Fruit fly (Drosophila melanogaster): ENCODE results near the gene CG9813.

Gene CG9813

DNA sequence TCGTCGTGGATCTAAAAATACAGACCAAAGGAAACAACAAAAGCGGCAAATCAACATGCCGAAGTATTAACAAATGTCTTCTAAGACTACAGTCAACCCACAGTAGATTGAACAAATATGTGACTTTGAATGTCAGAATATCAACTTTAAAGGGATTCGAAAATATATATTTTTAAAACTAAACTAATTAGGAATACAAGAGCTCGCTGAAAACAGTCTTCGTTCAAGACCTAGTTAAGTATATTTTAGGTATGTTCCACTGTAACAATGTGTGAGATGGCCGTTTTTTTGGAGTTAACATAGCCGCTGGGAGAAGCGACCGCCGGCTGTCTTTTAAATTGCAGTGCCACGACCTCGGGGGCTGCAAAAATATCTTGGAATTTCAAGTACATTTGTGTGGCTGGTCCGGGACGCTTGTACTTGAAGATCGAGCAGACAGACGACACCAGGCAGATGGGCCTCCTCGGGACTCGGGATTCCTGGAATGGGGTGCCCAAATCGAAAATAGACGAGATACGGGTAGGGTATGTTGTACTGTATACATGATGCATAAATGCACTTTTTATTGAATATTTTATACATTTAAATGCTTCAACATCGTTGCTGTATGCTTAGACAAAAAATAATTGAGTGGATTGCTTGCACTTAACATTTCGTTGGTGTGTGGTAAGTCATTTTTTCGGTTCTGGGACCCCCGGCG lies 48.9 kb upstream of the CG9813 start (continued):
- no peak for TF ChIP-seq dati (GFP tag; IDR thresholded peaks at IDR 0.05)
- TF ChIP-seq sna (GFP tag; IDR thresholded peaks at IDR 0.05; ENCODE audit: partially characterized antibody): no peak
- peak; percentile 48 for TF ChIP-seq en (GFP tag; optimal IDR thresholded peaks at IDR 0.05)
- TF ChIP-seq otp (GFP tag; IDR thresholded peaks at IDR 0.05): peak; percentile 71; the same call in 1 of the 3 replicates
- peak; percentile 4 for TF ChIP-seq wek (GFP tag; optimal IDR thresholded peaks at IDR 0.05)
- TF ChIP-seq E2f1 (GFP tag; IDR thresholded peaks at IDR 0.05): peak; percentile 60; the same call in 1 of the 2 replicates
- peak; percentile 33 for TF ChIP-seq CG17568 (GFP tag; optimal IDR thresholded peaks at IDR 0.05)
- TF ChIP-seq Aef1 (GFP tag; IDR thresholded peaks at IDR 0.05): peak; percentile 68
- peak; percentile 70 for TF ChIP-seq trem (tag; optimal IDR thresholded peaks at IDR 0.05)
- peak; percentile 26; the same call in 1 of the 2 replicates for TF ChIP-seq MBD-R2 (GFP tag; IDR thresholded peaks at IDR 0.05)
- no peak for TF ChIP-seq Sry-β (GFP tag; optimal IDR thresholded peaks at IDR 0.05)
- TF ChIP-seq yki (optimal IDR thresholded peaks at IDR 0.05): no peak
- TF ChIP-seq CG6854 (GFP tag; optimal IDR thresholded peaks at IDR 0.05): no peak
- TF ChIP-seq CG2116 (GFP tag; optimal IDR thresholded peaks at IDR 0.05): peak; percentile 10
- peak; percentile 71 for TF ChIP-seq tap (tag; optimal IDR thresholded peaks at IDR 0.05)
- no peak for TF ChIP-seq CG3065 (GFP tag; optimal IDR thresholded peaks at IDR 0.05)
- TF ChIP-seq gcm (GFP tag; optimal IDR thresholded peaks at IDR 0.05): peak; percentile 53
- TF ChIP-seq CG13287 (GFP tag; IDR thresholded peaks at IDR 0.05; ENCODE audit: partially characterized antibody): no peak
- TF ChIP-seq CG2129 (GFP tag; IDR thresholded peaks at IDR 0.05; ENCODE audit: partially characterized antibody): no peak
- TF ChIP-seq Bteb2 (GFP tag; optimal IDR thresholded peaks at IDR 0.05): peak; percentile 46
- peak; percentile 62 for TF ChIP-seq gsb-n (tag; optimal IDR thresholded peaks at IDR 0.05)
- TF ChIP-seq Sox102F (GFP tag; optimal IDR thresholded peaks at IDR 0.05): peak; percentile 80
- peak; percentile 50; the same call in 1 of the 2 replicates for TF ChIP-seq CG3847 (GFP tag; IDR thresholded peaks at IDR 0.05)
- TF ChIP-seq CG10979 (tag; optimal IDR thresholded peaks at IDR 0.05): peak; percentile 81
- peak; percentile 78 for TF ChIP-seq Drgx (GFP tag; IDR thresholded peaks at IDR 0.05)
- 0 out of 3 replicates have a peak, but pooled peaks have one; percentile 32 for TF ChIP-seq Optix (GFP tag; IDR thresholded peaks at IDR 0.05)
- no peak for TF ChIP-seq vnd (GFP tag; IDR thresholded peaks at IDR 0.05; ENCODE audit: partially characterized antibody)
- TF ChIP-seq CG34422 (GFP tag; IDR thresholded peaks at IDR 0.05): peak; percentile 58; the same call in 2 of the 3 replicates
- peak; percentile 42 for TF ChIP-seq mam (GFP tag; optimal IDR thresholded peaks at IDR 0.05)
- TF ChIP-seq CG18619 (GFP tag; optimal IDR thresholded peaks at IDR 0.05): peak; percentile 26
- no peak for TF ChIP-seq jigr1 (GFP tag; IDR thresholded peaks at IDR 0.05)
- TF ChIP-seq grn (GFP tag; optimal IDR thresholded peaks at IDR 0.05): no peak
- no peak for TF ChIP-seq crc (GFP tag; optimal IDR thresholded peaks at IDR 0.05)
- peak; percentile 60 to 82 for TF ChIP-seq bsh (GFP tag; optimal IDR thresholded peaks at IDR 0.05)
- peak; percentile 68 for TF ChIP-seq Six4 (GFP tag; optimal IDR thresholded peaks at IDR 0.05)
- TF ChIP-seq CG17186 (GFP tag; optimal IDR thresholded peaks at IDR 0.05): no peak
- no peak for TF ChIP-seq CG42726 (GFP tag; IDR thresholded peaks at IDR 0.05; ENCODE audit: partially characterized antibody)
- peak; percentile 63 for TF ChIP-seq CG4820 (GFP tag; optimal IDR thresholded peaks at IDR 0.05)
- TF ChIP-seq Meics (GFP tag; optimal IDR thresholded peaks at IDR 0.05): peak; percentile 56
- TF ChIP-seq CG4707 (GFP tag; optimal IDR thresholded peaks at IDR 0.05): peak; percentile 49
- peak; percentile 25 for TF ChIP-seq CG18764 (GFP tag; optimal IDR thresholded peaks at IDR 0.05)
- no peak for TF ChIP-seq NFAT (GFP tag; IDR thresholded peaks at IDR 0.05)
- peak; percentile 55 for TF ChIP-seq Rfx (GFP tag; IDR thresholded peaks at IDR 0.05)
- TF ChIP-seq emc (GFP tag; optimal IDR thresholded peaks at IDR 0.05): no peak
- peak; percentile 47 for TF ChIP-seq kah (GFP tag; optimal IDR thresholded peaks at IDR 0.05)
- no peak for TF ChIP-seq CG11560 (tag; IDR thresholded peaks at IDR 0.05)
- 0 out of 2 replicates have a peak, but pooled peaks have one; percentile 43 for TF ChIP-seq ssp (GFP tag; IDR thresholded peaks at IDR 0.05)
- peak; percentile 61; the same call in 1 of the 2 replicates for TF ChIP-seq CG11696 (GFP tag; IDR thresholded peaks at IDR 0.05)
- peak; percentile 23 for TF ChIP-seq zfh2 (GFP tag; optimal IDR thresholded peaks at IDR 0.05)
- TF ChIP-seq CHES-1-like (GFP tag; optimal IDR thresholded peaks at IDR 0.05): no peak
